Fruit fly (Drosophila melanogaster) Kc167 (cell line): ENCODE results near the gene ida.

Experiments used
- Myc ChIP-seq: fragments of >200 bp; optimal IDR thresholded peaks from 2 replicates; lab custom pipeline; 2017; ENCODE audit warnings: missing external identifiers
- Sin3A ChIP-seq: fragments of >200 bp; optimal IDR thresholded peaks from 2 replicates; lab custom pipeline; 2018; ENCODE audit warnings: missing external identifiers
- insv ChIP-seq: fragments of >200 bp; optimal IDR thresholded peaks from 3 replicates; lab custom pipeline; 2018; ENCODE audit warnings: missing external identifiers

DNA sequence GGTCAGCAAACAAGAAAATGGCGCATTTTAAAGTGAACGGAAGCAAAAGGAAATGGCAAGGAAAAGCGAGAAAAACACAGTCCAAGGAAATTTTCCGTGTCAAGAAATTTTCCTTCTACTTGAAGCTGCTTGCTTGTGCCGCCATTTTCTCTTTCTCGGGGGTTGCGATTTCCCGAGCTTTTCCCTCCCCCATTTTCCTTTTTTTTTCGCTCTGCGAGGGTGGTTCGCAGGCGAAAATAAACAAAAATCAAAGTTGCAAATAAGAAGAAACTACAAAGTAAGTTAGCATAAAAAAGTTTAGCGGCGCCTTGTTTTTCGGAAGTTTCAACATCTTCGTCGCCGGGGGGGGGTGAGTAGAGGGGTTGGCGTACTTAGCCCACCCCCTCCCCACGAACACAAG, 17.8 kb upstream of the ida start:
- TF ChIP-seq insv = no peak
- TF ChIP-seq Myc = no peak
- no peak for TF ChIP-seq Sin3A (lab: Kevin White, UChicago)
